Worm (Caenorhabditis elegans) whole organism, L4 larva: ENCODE results near the gene Y46G5A.7.

Experiments
- D1046.2 ChIP-seq: fragments of 200-800 bp; sonication (Bioruptor generic); IDR thresholded peaks from 2 replicates; pipeline ENCODE4 v1.3.6; 2022; ENCODE audit warnings: missing genetic modification characterization, missing compliant biosample characterization
- F26F4.8 ChIP-seq: fragments of 200-800 bp; sonication (Bioruptor generic); conservative IDR thresholded peaks from 2 replicates; pipeline ENCODE4 v1.3.6; 2022; ENCODE audit warnings: missing genetic modification characterization, missing compliant biosample characterization
- T26A8.4 ChIP-seq: fragments of 200-800 bp; sonication (Bioruptor generic); IDR thresholded peaks from 2 replicates; pipeline ENCODE4 v1.3.6; 2022; ENCODE audit warnings: missing genetic modification characterization, missing compliant biosample characterization
- Y48G9A.11 ChIP-seq: fragments of 200-800 bp; sonication (Bioruptor generic); IDR thresholded peaks from 2 replicates; pipeline ENCODE4 v1.3.6; 2022; ENCODE audit warnings: missing genetic modification reagents, missing genetic modification characterization, missing compliant biosample characterization
- Y5F2A.4 ChIP-seq: fragments of 200-800 bp; sonication (Bioruptor generic); optimal IDR thresholded peaks from 2 replicates; lab custom pipeline; 2018; ENCODE audit warnings: mild to moderate bottlenecking, missing genetic modification characterization, missing compliant biosample characterization
- Y75B8A.6 ChIP-seq: fragments of 200-800 bp; sonication (Bioruptor generic); IDR thresholded peaks from 2 replicates; pipeline ENCODE4 v1.3.6; 2022; ENCODE audit warnings: missing genetic modification reagents, missing genetic modification characterization, missing compliant biosample characterization
- aha-1 ChIP-seq: fragments of 150-350 bp; peaks from one replicate; lab custom pipeline; 2014; ENCODE audit warnings: missing biosample characterization, missing genetic modification characterization
- ces-1 ChIP-seq: fragments of 150-350 bp; sonication (generic microtip); optimal IDR thresholded peaks from 4 replicates; lab custom pipeline; 2014; ENCODE audit warnings: missing biosample characterization, missing genetic modification reagents, missing genetic modification characterization
- dmd-6 ChIP-seq: fragments of 200-800 bp; sonication (Bioruptor generic); IDR thresholded peaks from 2 replicates; pipeline ENCODE4 v1.3.6; 2022; ENCODE audit warnings: missing genetic modification reagents, missing genetic modification characterization, missing compliant biosample characterization
- dmd-9 ChIP-seq: fragments of 200-800 bp; sonication (Bioruptor generic); IDR thresholded peaks from 2 replicates; pipeline ENCODE4 v1.3.6; 2022; ENCODE audit warnings: missing genetic modification reagents, missing genetic modification characterization, missing compliant biosample characterization
- egl-43 ChIP-seq: fragments of 200-800 bp; sonication (Bioruptor generic); IDR thresholded peaks from 2 replicates; pipeline ENCODE4 v1.3.6; 2022; ENCODE audit warnings: missing genetic modification reagents, missing genetic modification characterization, missing compliant biosample characterization
- fkh-10 ChIP-seq: fragments of 150-350 bp; optimal IDR thresholded peaks from 2 replicates; lab custom pipeline; 2014; ENCODE audit warnings: missing biosample characterization, missing genetic modification reagents, missing genetic modification characterization
- gei-8 ChIP-seq: fragments of 200-800 bp; sonication (Bioruptor generic); optimal IDR thresholded peaks from 2 replicates; lab custom pipeline; 2018; ENCODE audit warnings: mild to moderate bottlenecking, missing genetic modification characterization, missing compliant biosample characterization
- hlh-11 ChIP-seq: fragments of 200-800 bp; sonication (Bioruptor generic); optimal IDR thresholded peaks from 2 replicates; lab custom pipeline; 2018; ENCODE audit warnings: mild to moderate bottlenecking, missing genetic modification characterization, missing compliant biosample characterization
- hlh-30 ChIP-seq: sonication (generic microtip); optimal IDR thresholded peaks from 2 replicates; lab custom pipeline; 2017; ENCODE audit warnings: antibody characterized with exemption, mild to moderate bottlenecking, missing genetic modification characterization, missing compliant biosample characterization; ENCODE audit not compliant: insufficient read depth
- hmg-1.1 ChIP-seq: fragments of 200-800 bp; sonication (Bioruptor generic); IDR thresholded peaks from 2 replicates; pipeline ENCODE4 v1.3.6; 2022; ENCODE audit warnings: missing genetic modification reagents, missing genetic modification characterization, missing compliant biosample characterization
- lim-7 ChIP-seq: fragments of 200-800 bp; sonication (Bioruptor generic); IDR thresholded peaks from 2 replicates; pipeline ENCODE4 v1.3.6; 2022; ENCODE audit warnings: missing genetic modification characterization, missing compliant biosample characterization
- lin-1 ChIP-seq: fragments of 200-800 bp; sonication (Bioruptor generic); IDR thresholded peaks from 2 replicates; pipeline ENCODE4 v1.3.6; 2022; ENCODE audit warnings: missing genetic modification reagents, missing genetic modification characterization, missing compliant biosample characterization
- lin-29 ChIP-seq: fragments of 200-800 bp; sonication (Bioruptor generic); IDR thresholded peaks from 2 replicates; pipeline ENCODE4 v1.3.6; 2022; ENCODE audit warnings: missing genetic modification reagents, missing genetic modification characterization, missing compliant biosample characterization
- lin-38 ChIP-seq: fragments of 200-800 bp; sonication (Bioruptor generic); IDR thresholded peaks from 2 replicates; pipeline ENCODE4 v1.3.6; 2022; ENCODE audit warnings: missing genetic modification reagents, missing genetic modification characterization, missing compliant biosample characterization
- lir-3 ChIP-seq: sonication (generic microtip); optimal IDR thresholded peaks from 2 replicates; lab custom pipeline; 2016; ENCODE audit warnings: mild to moderate bottlenecking, missing genetic modification characterization, missing compliant biosample characterization
- madf-5 ChIP-seq, 2 experiments: fragments of 200-800 bp; sonication (Bioruptor generic); IDR thresholded peaks; 2 replicates each; pipeline ENCODE4 v1.3.6; 2022; ENCODE audit warnings: missing compliant biosample characterization in 2 of 2, missing genetic modification characterization in 2 of 2
- mep-1 ChIP-seq: fragments of 150-350 bp; sonication (generic microtip); optimal IDR thresholded peaks from 3 replicates; lab custom pipeline; 2014; ENCODE audit warnings: missing biosample characterization, missing genetic modification characterization
- mes-2 ChIP-seq: sonication (generic microtip); optimal IDR thresholded peaks from 2 replicates; lab custom pipeline; 2016; ENCODE audit warnings: missing genotype, mild to moderate bottlenecking, missing genetic modification characterization, missing compliant biosample characterization; ENCODE audit not compliant: poor library complexity, severe bottlenecking
- mxl-3 ChIP-seq: fragments of 200-800 bp; sonication (Bioruptor generic); optimal IDR thresholded peaks from 2 replicates; lab custom pipeline; 2018; ENCODE audit warnings: mild to moderate bottlenecking, missing genetic modification characterization, missing compliant biosample characterization
- nhr-10 ChIP-seq: fragments of 150-350 bp; optimal IDR thresholded peaks from 2 replicates; lab custom pipeline; 2014; ENCODE audit warnings: missing biosample characterization, missing genetic modification characterization
- nhr-28 ChIP-seq: fragments of 150-350 bp; optimal IDR thresholded peaks from 2 replicates; lab custom pipeline; 2014; ENCODE audit warnings: missing biosample characterization, missing genetic modification characterization
- nhr-42 ChIP-seq: fragments of 200-800 bp; sonication (Bioruptor generic); IDR thresholded peaks from 2 replicates; pipeline ENCODE4 v1.3.6; 2022; ENCODE audit warnings: missing genetic modification characterization, missing compliant biosample characterization
- php-3 ChIP-seq: fragments of 200-800 bp; sonication (Bioruptor generic); IDR thresholded peaks from 2 replicates; pipeline ENCODE4 v1.3.6; 2022; ENCODE audit warnings: missing genetic modification reagents, missing genetic modification characterization, missing compliant biosample characterization
- pqm-1 ChIP-seq: sonication (generic microtip); optimal IDR thresholded peaks from 2 replicates; lab custom pipeline; 2017; ENCODE audit warnings: missing biosample characterization, missing genetic modification characterization
- rbr-2 ChIP-seq: sonication (generic microtip); optimal IDR thresholded peaks from 2 replicates; lab custom pipeline; 2016; ENCODE audit warnings: missing genotype, missing genetic modification characterization, missing compliant biosample characterization
- saeg-2 ChIP-seq: fragments of 200-800 bp; sonication (Bioruptor generic); IDR thresholded peaks from 2 replicates; pipeline ENCODE4 v1.3.6; 2022; ENCODE audit warnings: missing genetic modification reagents, missing genetic modification characterization, missing compliant biosample characterization
- sdz-12 ChIP-seq: fragments of 200-800 bp; sonication (Bioruptor generic); optimal IDR thresholded peaks from 2 replicates; lab custom pipeline; 2018; ENCODE audit warnings: mild to moderate bottlenecking, missing genetic modification characterization, missing compliant biosample characterization
- set-16 ChIP-seq: fragments of 200-800 bp; sonication (Bioruptor generic); IDR thresholded peaks from 2 replicates; pipeline ENCODE4 v1.3.6; 2022; ENCODE audit warnings: missing genetic modification reagents, missing genetic modification characterization, missing compliant biosample characterization
- snpc-1.2 ChIP-seq: fragments of 200-800 bp; sonication (Bioruptor generic); IDR thresholded peaks from 2 replicates; pipeline ENCODE4 v1.3.6; 2022; ENCODE audit warnings: missing genetic modification reagents, missing genetic modification characterization, missing compliant biosample characterization
- unc-39 ChIP-seq: sonication (generic microtip); optimal IDR thresholded peaks from 2 replicates; lab custom pipeline; 2017; ENCODE audit warnings: missing biosample characterization, missing genetic modification characterization
- zfp-3 ChIP-seq: fragments of 200-800 bp; sonication (Bioruptor generic); conservative IDR thresholded peaks from 2 replicates; pipeline ENCODE4 v1.3.6; 2022; ENCODE audit warnings: missing genetic modification reagents, missing genetic modification characterization, missing compliant biosample characterization
- zip-2 ChIP-seq: fragments of 150-350 bp; optimal IDR thresholded peaks from 2 replicates; lab custom pipeline; 2014; ENCODE audit warnings: missing biosample characterization, missing genetic modification characterization

Y46G5A.7 gene

DNA sequence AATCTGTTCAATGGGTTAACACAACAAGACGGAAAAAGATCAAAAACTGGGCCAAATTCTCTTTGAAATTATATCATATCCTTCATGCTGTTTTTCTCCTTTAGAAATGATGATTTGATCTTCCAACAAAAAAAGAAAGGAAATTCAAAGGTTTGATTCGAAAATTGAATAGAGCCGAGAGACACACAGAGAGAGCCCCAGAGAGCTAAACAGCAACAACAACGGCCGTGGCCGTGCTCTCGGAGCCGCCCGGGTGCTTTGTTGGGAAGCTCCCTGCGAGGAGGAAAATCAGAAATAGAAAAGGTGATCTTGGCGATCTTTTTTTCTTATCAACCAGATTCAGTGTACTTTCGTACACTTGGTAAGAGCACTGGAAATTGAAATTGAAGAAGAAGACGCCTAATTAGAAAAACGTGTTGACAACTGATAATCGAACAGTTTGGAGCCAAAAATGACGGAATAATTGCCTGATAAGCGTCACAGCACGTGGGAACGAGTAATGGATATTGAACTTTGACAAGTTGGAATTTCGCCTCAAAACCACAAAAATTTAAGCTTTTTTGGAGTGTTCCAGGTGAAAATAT, 41.2 kb upstream of the Y46G5A.7 start (continued):
- peak; percentile 9 for TF ChIP-seq hlh-30 (tag; lab: Kevin White, UChicago)
- peak; percentile 37 for TF ChIP-seq pqm-1 (tag; lab: Kevin White, UChicago)
- TF ChIP-seq set-16: peak; percentile 50
- TF ChIP-seq nhr-10: no peak
- no peak for TF ChIP-seq mes-2 (tag; lab: Kevin White, UChicago)
- peak; percentile 36 for TF ChIP-seq nhr-28 (tag; lab: Kevin White, UChicago)
- TF ChIP-seq dmd-6 (GFP tag; lab: Robert Waterston, UW): peak; percentile 80
- no peak for TF ChIP-seq gei-8

- TF ChIP-seq mxl-3: peak; percentile 3
- no peak for TF ChIP-seq php-3 (GFP tag; lab: Robert Waterston, UW)
- TF ChIP-seq aha-1 (tag; lab: Kevin White, UChicago): peak; percentile 93
- TF ChIP-seq T26A8.4: peak; percentile 73
- TF ChIP-seq saeg-2 (GFP tag; lab: Robert Waterston, UW): no peak
- peak; percentile 1 for TF ChIP-seq hlh-11 (tag; lab: Kevin White, UChicago)
- TF ChIP-seq lir-3 (tag; lab: Kevin White, UChicago): no peak
- no peak for TF ChIP-seq hmg-1.1 (GFP tag; lab: Robert Waterston, UW)
- peak; percentile 58; the same call in 1 of the 2 replicates for TF ChIP-seq egl-43
- TF ChIP-seq set-16: peak; percentile 22; the same call in 1 of the 2 replicates
These were observed 39.9 kb upstream of the Y46G5A.7 start, which contains the start of gene cpt-1 for ce11 chrII:12796040-12796502. Gene cpt-1 (minus strand): TSS chrII:12796452.

- TF ChIP-seq nhr-42 (GFP tag; lab: Robert Waterston, UW) (no peak), lim-7 (GFP tag; lab: Robert Waterston, UW) (peak; percentile 66), lin-29 (GFP tag; lab: Robert Waterston, UW) (0 out of 2 replicates have a peak, but pooled peaks have one; percentile 35), ces-1 (GFP tag; lab: Kevin White, UChicago) (no peak), zfp-3 (GFP tag; lab: Robert Waterston, UW) (peak; percentile 32; the same call in 1 of the 2 replicates), unc-39 (tag; lab: Kevin White, UChicago) (no peak), mep-1 (tag; lab: Kevin White, UChicago) (peak; percentile 29), php-3 (GFP tag; lab: Robert Waterston, UW) (peak; percentile 56; the same call in 1 of the 2 replicates), Y75B8A.6 (GFP tag; lab: Robert Waterston, UW) (peak; percentile 58; the same call in 1 of the 2 replicates), aha-1 (tag; lab: Kevin White, UChicago) (peak; percentile 87), fkh-10 (GFP tag; lab: Kevin White, UChicago) (no peak), zip-2 (no peak), lin-38 (GFP tag; lab: Robert Waterston, UW) (peak; percentile 41), set-16 (0 out of 2 replicates have a peak, but pooled peaks have one; percentile 11), snpc-1.2 (GFP tag; lab: Robert Waterston, UW) (peak; percentile 55; the same call in 1 of the 2 replicates), Y48G9A.11 (GFP tag; lab: Robert Waterston, UW) (peak; percentile 55), madf-5 (GFP tag; IDR thresholded peaks at IDR 0.05; lab: Robert Waterston, UW) (0 out of 4 replicates have a peak, but pooled peaks have one; percentile 20 to 60), lin-1 (no peak), dmd-9 (GFP tag; lab: Robert Waterston, UW) (0 out of 2 replicates have a peak, but pooled peaks have one; percentile 23), mes-2 (tag; lab: Kevin White, UChicago) (no peak), rbr-2 (tag; lab: Kevin White, UChicago) (no peak), Y5F2A.4 (GFP tag; lab: Kevin White, UChicago) (peak; percentile 18), hlh-11 (tag; lab: Kevin White, UChicago) (no peak), saeg-2 (GFP tag; lab: Robert Waterston, UW) (0 out of 2 replicates have a peak, but pooled peaks have one; percentile 31), F26F4.8 (GFP tag; lab: Robert Waterston, UW) (0 out of 2 replicates have a peak, but pooled peaks have one; percentile 23), T26A8.4 (peak; percentile 71; the same call in 1 of the 2 replicates), sdz-12 (GFP tag; lab: Kevin White, UChicago) (peak; percentile 77), D1046.2 (peak; percentile 49; the same call in 1 of the 2 replicates)
These were observed 39.1 kb upstream of the Y46G5A.7 start for ce11 chrII:12795188-12795587.
